Fruit fly (Drosophila melanogaster): Measurements from ENCODE around the gene sta.
A peak's percentile ranks its signal among the peaks of the same experiment; 100 is the strongest.

The sta gene

DNA sequence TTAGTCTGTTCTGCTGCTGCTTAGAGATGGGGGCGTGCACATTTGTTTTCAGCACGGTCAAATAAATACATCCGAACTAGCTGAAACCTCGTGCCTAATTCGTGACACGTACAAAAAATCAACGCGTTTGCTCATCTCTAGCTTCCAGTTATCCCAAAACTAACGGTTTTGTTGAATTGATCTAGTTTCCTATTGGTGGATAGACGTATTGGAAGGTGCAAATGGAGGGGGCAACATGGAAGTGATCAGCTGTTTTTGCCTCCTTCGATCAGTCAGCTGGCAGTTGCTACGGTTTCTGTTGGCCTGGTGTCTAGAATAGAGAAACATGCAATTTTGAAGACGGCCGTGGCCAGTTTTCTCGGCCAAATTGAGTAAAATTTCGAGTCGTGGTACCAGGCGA is 34.4 kb upstream of the sta start (continued):
- TF ChIP-seq lmd (GFP tag; IDR thresholded peaks at IDR 0.05): peak; percentile 53; the same call in 1 of the 2 replicates
- TF ChIP-seq CG8924 (tag; optimal IDR thresholded peaks at IDR 0.05): peak; percentile 27
- TF ChIP-seq MBD-R2 (GFP tag; IDR thresholded peaks at IDR 0.05): peak; percentile 49; the same call in 1 of the 2 replicates
- peak; percentile 88 for TF ChIP-seq CG2129 (GFP tag; IDR thresholded peaks at IDR 0.05; ENCODE audit: partially characterized antibody)
- TF ChIP-seq gcm (GFP tag; optimal IDR thresholded peaks at IDR 0.05): peak; percentile 44
- no peak for TF ChIP-seq cad (GFP tag; optimal IDR thresholded peaks at IDR 0.05)
- TF ChIP-seq dmrt11E (tag; optimal IDR thresholded peaks at IDR 0.05): peak; percentile 5
- no peak for TF ChIP-seq CG1024 (GFP tag; IDR thresholded peaks at IDR 0.05)
- TF ChIP-seq HLH4C (GFP tag; IDR thresholded peaks at IDR 0.05; ENCODE audit: partially characterized antibody): peak; percentile 82
- TF ChIP-seq bcd (GFP tag; optimal IDR thresholded peaks at IDR 0.05): no peak
- TF ChIP-seq CG32767 (GFP tag; IDR thresholded peaks at IDR 0.05): no peak
- no peak for TF ChIP-seq peb (GFP tag; IDR thresholded peaks at IDR 0.05)
- TF ChIP-seq pum (GFP tag; optimal IDR thresholded peaks at IDR 0.05): no peak
- TF ChIP-seq ap (GFP tag; IDR thresholded peaks at IDR 0.05): no peak
- no peak for TF ChIP-seq Bdp1 (GFP tag; optimal IDR thresholded peaks at IDR 0.05)
- TF ChIP-seq crc (GFP tag; optimal IDR thresholded peaks at IDR 0.05): no peak
- TF ChIP-seq ewg (GFP tag; optimal IDR thresholded peaks at IDR 0.05): no peak
- TF ChIP-seq esg (GFP tag; conservative IDR thresholded peaks at IDR 0.05): no peak
- no peak for TF ChIP-seq HLHmδ (GFP tag; optimal IDR thresholded peaks at IDR 0.05)
- no peak for TF ChIP-seq prd (optimal IDR thresholded peaks at IDR 0.05)
- TF ChIP-seq prd (GFP tag; IDR thresholded peaks at IDR 0.05): peak; percentile 45; the same call in 1 of the 3 replicates
- peak; percentile 91 for TF ChIP-seq Bgb (GFP tag; IDR thresholded peaks at IDR 0.05; ENCODE audit: partially characterized antibody)
- no peak for TF ChIP-seq gcm2 (GFP tag; optimal IDR thresholded peaks at IDR 0.05)
- TF ChIP-seq vfl (GFP tag; optimal IDR thresholded peaks at IDR 0.05): peak; percentile 5
- peak; percentile 90 for TF ChIP-seq CG10462 (GFP tag; optimal IDR thresholded peaks at IDR 0.05)
- no peak for TF ChIP-seq trem (tag; optimal IDR thresholded peaks at IDR 0.05)
- TF ChIP-seq CG5953 (GFP tag; IDR thresholded peaks at IDR 0.05): no peak
- TF ChIP-seq CG6765 (GFP tag; optimal IDR thresholded peaks at IDR 0.05): no peak
- no peak for TF ChIP-seq Deaf1 (tag; optimal IDR thresholded peaks at IDR 0.05)
- TF ChIP-seq CG3838 (GFP tag; optimal IDR thresholded peaks at IDR 0.05): no peak
- no peak for TF ChIP-seq CG17912 (GFP tag; optimal IDR thresholded peaks at IDR 0.05)
- TF ChIP-seq B-H1 (GFP tag; IDR thresholded peaks at IDR 0.05): no peak
- peak; percentile 3 for TF ChIP-seq CG12942 (GFP tag; optimal IDR thresholded peaks at IDR 0.05)
- TF ChIP-seq Aef1 (GFP tag; IDR thresholded peaks at IDR 0.05): no peak
- peak; percentile 73 for TF ChIP-seq CG13894 (tag; optimal IDR thresholded peaks at IDR 0.05)
- no peak for TF ChIP-seq CG30020 (tag; optimal IDR thresholded peaks at IDR 0.05)
- no peak for TF ChIP-seq CG3995 (GFP tag; optimal IDR thresholded peaks at IDR 0.05)
- TF ChIP-seq Jarid2 (GFP tag; optimal IDR thresholded peaks at IDR 0.05): no peak
- TF ChIP-seq sna (GFP tag; IDR thresholded peaks at IDR 0.05; ENCODE audit: partially characterized antibody): peak; percentile 96
- no peak for TF ChIP-seq gem (tag; optimal IDR thresholded peaks at IDR 0.05)
- TF ChIP-seq nerfin-2 (GFP tag; IDR thresholded peaks at IDR 0.05; ENCODE audit: partially characterized antibody): peak; percentile 81
- TF ChIP-seq B-H2 (GFP tag; optimal IDR thresholded peaks at IDR 0.05): peak; percentile 44
- TF ChIP-seq CoRest (tag; optimal IDR thresholded peaks at IDR 0.05): peak; percentile 21
- peak; percentile 99 for TF ChIP-seq kni (GFP tag; optimal IDR thresholded peaks at IDR 0.05)
- no peak for TF ChIP-seq CG7745 (tag; optimal IDR thresholded peaks at IDR 0.05)
- no peak for TF ChIP-seq CG14667 (GFP tag; IDR thresholded peaks at IDR 0.05)
- TF ChIP-seq HLH3B (GFP tag; IDR thresholded peaks at IDR 0.05): no peak
- TF ChIP-seq CG4282 (GFP tag; optimal IDR thresholded peaks at IDR 0.05): peak; percentile 3
- TF ChIP-seq CG9876 (GFP tag; optimal IDR thresholded peaks at IDR 0.05): no peak
- no peak for TF ChIP-seq CG4360 (GFP tag; IDR thresholded peaks at IDR 0.05)
- TF ChIP-seq CG15073 (GFP tag; optimal IDR thresholded peaks at IDR 0.05): no peak
- no peak for TF ChIP-seq so (GFP tag; IDR thresholded peaks at IDR 0.05)
